Fruit fly (Drosophila melanogaster) whole organism, pupa: ENCODE results near the gene CG17154.

Experiments
- CG10348 ChIP-seq: fragments of 200-800 bp; sonication (Bioruptor generic); IDR thresholded peaks from 2 replicates; pipeline ENCODE4 v1.3.6; 2022; ENCODE audit warnings: missing biosample characterization, missing genetic modification characterization
- CG12605 ChIP-seq: fragments of 200-800 bp; sonication (Bioruptor generic); IDR thresholded peaks from 2 replicates; pipeline ENCODE4 v1.3.6; 2022; ENCODE audit warnings: missing biosample characterization, missing genetic modification characterization
- CG13204 ChIP-seq: fragments of 200-800 bp; sonication (Bioruptor generic); optimal IDR thresholded peaks from 2 replicates; lab custom pipeline; 2018; ENCODE audit warnings: missing biosample characterization, mild to moderate bottlenecking, missing genetic modification characterization, moderate library complexity
- CG14655 ChIP-seq: fragments of 200-800 bp; sonication (Bioruptor generic); optimal IDR thresholded peaks from 3 replicates; lab custom pipeline; 2017; ENCODE audit warnings: mild to moderate bottlenecking, missing biosample characterization, missing genetic modification reagents, missing genetic modification characterization
- CG15710 ChIP-seq: fragments of 200-800 bp; sonication (Bioruptor generic); optimal IDR thresholded peaks from 2 replicates; lab custom pipeline; 2018; ENCODE audit warnings: missing biosample characterization, mild to moderate bottlenecking, missing genetic modification characterization, moderate library complexity
- CG17806 ChIP-seq: fragments of 200-800 bp; sonication (Bioruptor generic); optimal IDR thresholded peaks from 2 replicates; lab custom pipeline; 2018; ENCODE audit warnings: missing biosample characterization, mild to moderate bottlenecking, missing genetic modification characterization, moderate library complexity
- CG32121 ChIP-seq: fragments of 200-800 bp; sonication (Bioruptor generic); IDR thresholded peaks from 2 replicates; pipeline ENCODE4 v1.3.6; 2022; ENCODE audit warnings: missing biosample characterization, missing genetic modification characterization
- CG34367 ChIP-seq: fragments of 200-800 bp; sonication (Bioruptor generic); optimal IDR thresholded peaks from 2 replicates; lab custom pipeline; 2018; ENCODE audit warnings: missing biosample characterization, mild to moderate bottlenecking, missing genetic modification characterization
- CG4496 ChIP-seq: fragments of 200-800 bp; sonication (Bioruptor generic); IDR thresholded peaks from 3 replicates; pipeline ENCODE4 v1.3.6; 2022; ENCODE audit warnings: missing biosample characterization, missing genetic modification characterization
- CG8159 ChIP-seq: fragments of 200-800 bp; sonication (Bioruptor generic); optimal IDR thresholded peaks from 3 replicates; lab custom pipeline; 2018; ENCODE audit warnings: missing biosample characterization, mild to moderate bottlenecking, missing genetic modification characterization, moderate library complexity
- CG8301 ChIP-seq: fragments of 200-800 bp; sonication (Bioruptor generic); optimal IDR thresholded peaks from 2 replicates; lab custom pipeline; 2018; ENCODE audit warnings: missing biosample characterization, mild to moderate bottlenecking, missing genetic modification characterization
- CG9948 ChIP-seq: fragments of 200-800 bp; sonication (Bioruptor generic); optimal IDR thresholded peaks from 2 replicates; lab custom pipeline; 2018; ENCODE audit warnings: missing biosample characterization, mild to moderate bottlenecking, missing genetic modification characterization, moderate library complexity
- D1 ChIP-seq: fragments of 200-800 bp; sonication (Bioruptor generic); optimal IDR thresholded peaks from 2 replicates; lab custom pipeline; 2018; ENCODE audit warnings: missing biosample characterization, mild to moderate bottlenecking, missing genetic modification characterization, moderate library complexity
- EcR ChIP-seq: fragments of 200-800 bp; sonication (Bioruptor generic); optimal IDR thresholded peaks from 3 replicates; lab custom pipeline; 2019; ENCODE audit warnings: missing biosample characterization, missing genetic modification characterization, mild to moderate bottlenecking, moderate library complexity, missing genetic modification reagents
- Ets98B ChIP-seq: fragments of 200-800 bp; sonication (Bioruptor generic); IDR thresholded peaks from 2 replicates; pipeline ENCODE4 v1.3.6; 2022; ENCODE audit warnings: missing biosample characterization, missing genetic modification characterization
- Pif1A ChIP-seq: fragments of 200-800 bp; sonication (Bioruptor generic); optimal IDR thresholded peaks from 3 replicates; lab custom pipeline; 2016; ENCODE audit warnings: missing biosample characterization, missing genetic modification characterization
- Pif1B ChIP-seq: fragments of 200-800 bp; sonication (Bioruptor generic); optimal IDR thresholded peaks from 3 replicates; lab custom pipeline; 2016; ENCODE audit warnings: missing biosample characterization, missing genetic modification characterization
- Snoo ChIP-seq: fragments of 200-800 bp; sonication (Bioruptor generic); optimal IDR thresholded peaks from 3 replicates; lab custom pipeline; 2017; ENCODE audit warnings: missing biosample characterization, mild to moderate bottlenecking, missing genetic modification characterization, inconsistent platforms
- fd96Ca ChIP-seq: fragments of 200-800 bp; sonication (Bioruptor generic); IDR thresholded peaks from 3 replicates; pipeline ENCODE4 v1.3.6; 2022; ENCODE audit warnings: missing biosample characterization, missing genetic modification characterization
- gl ChIP-seq: fragments of 200-800 bp; sonication (Bioruptor generic); optimal IDR thresholded peaks from 2 replicates; lab custom pipeline; 2018; ENCODE audit warnings: missing biosample characterization, mild to moderate bottlenecking, missing genetic modification characterization
- rn ChIP-seq: fragments of 200-800 bp; sonication (Bioruptor generic); IDR thresholded peaks from 2 replicates; pipeline ENCODE4 v1.3.6; 2022; ENCODE audit warnings: missing biosample characterization, missing genetic modification characterization

CG17154 gene

DNA sequence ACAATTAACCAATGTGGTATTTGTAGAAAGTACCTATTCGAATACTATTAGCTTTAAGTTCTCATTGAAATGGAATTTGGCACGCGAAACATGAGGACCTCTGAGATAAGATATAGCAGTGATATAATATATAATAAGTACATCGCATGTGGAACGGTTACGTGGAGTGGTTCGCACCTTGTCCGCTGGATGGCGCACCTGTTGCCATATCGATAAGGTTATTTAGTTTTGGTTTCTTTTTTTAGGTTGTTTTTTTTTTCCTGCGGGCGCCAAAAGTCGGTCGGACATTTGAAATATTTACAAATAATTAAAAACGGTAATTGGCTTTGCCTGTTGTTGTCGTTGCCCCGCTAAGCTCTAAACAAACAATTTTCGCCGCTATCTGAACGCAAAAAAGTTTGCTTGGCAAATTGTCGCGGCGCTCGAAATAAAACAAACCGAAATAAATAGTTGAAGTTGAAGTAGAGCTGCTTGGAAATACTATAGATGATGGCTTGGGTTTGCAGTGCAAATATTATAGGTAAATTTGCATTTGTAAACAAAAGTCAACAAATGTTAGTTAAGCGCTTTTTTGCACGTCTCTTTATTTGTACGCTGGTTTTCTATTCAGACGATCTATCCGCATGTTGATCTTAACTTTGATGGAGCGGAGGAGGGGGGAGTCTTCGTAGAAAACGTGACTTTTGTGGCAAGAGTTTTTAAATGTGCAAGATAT, 38.7 kb upstream of the CG17154 start:
- TF ChIP-seq CG9948 (tag; lab: Kevin White, UChicago) (no peak), CG8301 (tag; lab: Kevin White, UChicago) (no peak)

DNA sequence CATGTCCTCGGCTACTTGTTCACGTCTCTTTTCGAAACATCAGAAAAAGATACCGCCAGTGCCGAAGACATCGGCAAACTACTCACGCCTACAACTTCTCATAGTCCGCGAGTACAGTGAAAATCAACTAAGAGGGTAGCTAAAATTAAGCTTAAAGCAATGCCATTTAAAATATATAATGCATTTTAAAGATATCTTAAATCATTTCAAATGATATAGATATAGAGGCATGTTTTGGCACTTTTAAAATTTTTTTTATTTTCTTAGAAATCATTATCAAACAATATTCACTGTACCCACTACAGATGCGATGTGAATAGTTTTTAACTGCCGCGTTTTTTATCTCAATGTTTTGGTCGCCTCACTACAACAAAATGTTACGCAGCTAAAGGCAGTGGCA, 37.8 kb upstream of the CG17154 start:
- TF ChIP-seq CG12605 (GFP tag; lab: Robert Waterston, UW): peak; percentile 36; the same call in 1 of the 2 replicates
- TF ChIP-seq CG14655 (GFP tag; lab: Kevin White, UChicago): peak; percentile 46
- no peak for TF ChIP-seq fd96Ca (GFP tag; lab: Robert Waterston, UW)
- peak; percentile 43; the same call in 1 of the 2 replicates for TF ChIP-seq CG32121 (GFP tag; lab: Robert Waterston, UW)
- TF ChIP-seq rn (GFP tag; lab: Robert Waterston, UW): 0 out of 2 replicates have a peak, but pooled peaks have one; percentile 17
- TF ChIP-seq CG8159 (tag; lab: Kevin White, UChicago): peak; percentile 43
- TF ChIP-seq CG8301 (tag; lab: Kevin White, UChicago): no peak
- peak; percentile 59; the same call in 1 of the 3 replicates for TF ChIP-seq CG4496 (GFP tag; lab: Robert Waterston, UW)
- peak; percentile 22 for TF ChIP-seq CG17806
- peak; percentile 0 for TF ChIP-seq CG9948 (tag; lab: Kevin White, UChicago)
- no peak for TF ChIP-seq EcR (GFP tag; lab: Kevin White, UChicago)
- TF ChIP-seq Pif1A (GFP tag; lab: Kevin White, UChicago): peak; percentile 13
- TF ChIP-seq Pif1B: no peak
- TF ChIP-seq Ets98B: peak; percentile 21; the same call in 1 of the 2 replicates
- TF ChIP-seq CG15710 (tag; lab: Kevin White, UChicago): peak; percentile 8

DNA sequence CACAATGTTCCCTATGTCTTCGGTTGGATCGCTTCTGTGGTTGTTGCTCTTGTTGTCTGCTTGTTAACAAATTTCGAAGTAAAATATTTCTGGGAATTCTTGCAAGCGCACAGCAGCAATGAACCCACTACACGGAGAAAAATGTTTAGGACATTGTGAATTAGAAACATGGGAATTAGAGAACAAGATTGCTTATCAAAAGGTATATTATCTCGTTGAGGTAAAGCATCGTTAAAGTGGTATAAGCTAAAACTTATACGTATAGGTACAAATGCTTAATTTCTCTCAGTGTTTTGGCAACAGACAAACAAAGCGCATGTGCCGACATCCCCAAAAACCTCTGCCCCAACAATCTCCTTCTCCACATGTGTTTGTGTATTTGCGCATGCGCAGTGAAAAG, 34.7 kb upstream of the CG17154 start:
- no peak for TF ChIP-seq CG32121 (GFP tag; lab: Robert Waterston, UW)
- peak; percentile 39 for TF ChIP-seq CG15710 (tag; lab: Kevin White, UChicago)
- TF ChIP-seq CG12605 (GFP tag; lab: Robert Waterston, UW): no peak
- TF ChIP-seq Pif1B: peak; percentile 55
- TF ChIP-seq CG4496 (GFP tag; lab: Robert Waterston, UW): peak; percentile 72; the same call in 2 of the 3 replicates
- TF ChIP-seq CG9948 (tag; lab: Kevin White, UChicago): peak; percentile 62
- no peak for TF ChIP-seq EcR (GFP tag; lab: Kevin White, UChicago)
- TF ChIP-seq Snoo: peak; percentile 82
- peak; percentile 60 for TF ChIP-seq CG8301 (tag; lab: Kevin White, UChicago)
- TF ChIP-seq gl (tag; lab: Kevin White, UChicago): no peak
- peak; percentile 64 for TF ChIP-seq CG8159 (tag; lab: Kevin White, UChicago)
- TF ChIP-seq D1 (tag; lab: Kevin White, UChicago): no peak
- TF ChIP-seq Ets98B: 0 out of 2 replicates have a peak, but pooled peaks have one; percentile 15
- peak; percentile 66 for TF ChIP-seq CG17806
- peak; percentile 71 for TF ChIP-seq CG14655 (GFP tag; lab: Kevin White, UChicago)
- TF ChIP-seq Pif1A (GFP tag; lab: Kevin White, UChicago): peak; percentile 72
- peak; percentile 19; the same call in 1 of the 3 replicates for TF ChIP-seq fd96Ca (GFP tag; lab: Robert Waterston, UW)
- TF ChIP-seq rn (GFP tag; lab: Robert Waterston, UW): no peak
- TF ChIP-seq CG34367 (tag; lab: Kevin White, UChicago): peak; percentile 16
- TF ChIP-seq CG13204 (GFP tag; lab: Kevin White, UChicago): no peak
- no peak for TF ChIP-seq CG10348 (GFP tag; lab: Robert Waterston, UW)

DNA sequence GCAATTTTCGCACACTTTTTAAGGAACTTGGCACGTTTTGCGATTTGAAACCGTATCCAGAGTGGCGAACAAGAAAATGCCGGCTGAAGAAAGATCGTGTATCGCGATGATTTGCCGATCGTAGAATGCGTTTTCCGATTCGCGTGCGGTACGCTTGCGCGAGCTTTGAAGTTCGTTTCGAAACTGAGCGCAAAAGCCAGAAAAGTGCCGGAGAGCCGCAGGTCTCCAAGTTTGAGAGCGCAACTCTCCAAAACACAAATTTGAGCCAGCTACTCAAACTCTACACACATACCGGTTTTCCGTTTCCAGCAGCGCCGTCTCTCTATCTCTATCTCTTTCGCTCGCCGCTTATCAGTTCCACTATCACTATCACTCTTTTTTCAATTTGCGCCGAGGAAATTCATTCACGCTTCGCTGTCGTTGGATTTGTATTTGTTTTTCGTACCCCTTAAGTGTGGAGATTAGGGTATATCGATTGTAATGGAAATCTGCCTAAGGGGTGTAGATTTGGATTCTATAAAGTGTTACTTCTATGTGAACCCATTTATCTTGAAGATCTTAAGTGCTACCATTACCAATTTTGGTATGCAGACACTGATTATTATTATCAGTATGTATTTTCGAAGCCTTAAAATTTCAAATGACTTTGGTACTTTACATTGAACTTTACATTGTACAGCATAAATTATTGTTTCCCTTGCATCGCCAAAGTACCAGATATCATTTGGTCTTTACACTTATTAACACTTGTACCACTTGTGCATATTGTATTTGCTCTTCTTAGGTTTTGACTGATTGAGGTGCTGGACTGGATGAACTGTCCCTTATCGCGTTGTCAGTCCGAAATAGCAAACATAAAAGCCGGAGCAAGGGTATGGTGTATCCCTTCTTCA, 31.9 kb upstream of the CG17154 start:
- TF ChIP-seq gl (tag; lab: Kevin White, UChicago) (no peak), Pif1B (peak; percentile 40), CG4496 (GFP tag; lab: Robert Waterston, UW) (peak; percentile 53; the same call in 2 of the 3 replicates), CG10348 (GFP tag; lab: Robert Waterston, UW) (no peak), D1 (tag; lab: Kevin White, UChicago) (no peak), CG12605 (GFP tag; lab: Robert Waterston, UW) (no peak; the same call in 1 of the 2 replicates), Ets98B (peak; percentile 25; the same call in 1 of the 2 replicates), CG13204 (GFP tag; lab: Kevin White, UChicago) (no peak), rn (GFP tag; lab: Robert Waterston, UW) (no peak), Snoo (no peak), Pif1A (GFP tag; lab: Kevin White, UChicago) (peak; percentile 77), CG8159 (tag; lab: Kevin White, UChicago) (peak; percentile 73), CG15710 (tag; lab: Kevin White, UChicago) (peak; percentile 27), CG17806 (peak; percentile 53), CG14655 (GFP tag; lab: Kevin White, UChicago) (peak; percentile 81), CG8301 (tag; lab: Kevin White, UChicago) (peak; percentile 70), CG34367 (tag; lab: Kevin White, UChicago) (peak; percentile 49), EcR (GFP tag; lab: Kevin White, UChicago) (no peak), fd96Ca (GFP tag; lab: Robert Waterston, UW) (no peak), CG9948 (tag; lab: Kevin White, UChicago) (peak; percentile 62), CG32121 (GFP tag; lab: Robert Waterston, UW) (no peak)
